Worm (Caenorhabditis elegans) whole organism, L4/young adult: Measurements from ENCODE around the gene F55C9.6.

Experiments used
- W03F9.2 ChIP-seq: fragments of 150-350 bp; optimal IDR thresholded peaks from 2 replicates; lab custom pipeline; 2014; ENCODE audit warnings: missing biosample characterization, missing genetic modification characterization
- dao-5 ChIP-seq: sonication (generic microtip); optimal IDR thresholded peaks from 2 replicates; lab custom pipeline; 2016; ENCODE audit warnings: missing genotype, missing genetic modification characterization, moderate library complexity, missing compliant biosample characterization
- him-1 ChIP-seq: sonication (generic microtip); optimal IDR thresholded peaks from 2 replicates; lab custom pipeline; 2016; ENCODE audit warnings: missing genotype, missing genetic modification reagents, missing genetic modification characterization, missing compliant biosample characterization

F55C9.6 gene

ce11 chrV:19253520-19253919, 43.1 kb downstream of the F55C9.6 start, which contains the start of gene F21D9.4:
TSS of gene F21D9.4 (plus strand) at chrV:19253820.
- TF ChIP-seq dao-5 (tag; lab: Kevin White, UChicago), result no peak
- TF ChIP-seq him-1 (tag; lab: Kevin White, UChicago), result no peak
- TF ChIP-seq W03F9.2, result no peak

DNA sequence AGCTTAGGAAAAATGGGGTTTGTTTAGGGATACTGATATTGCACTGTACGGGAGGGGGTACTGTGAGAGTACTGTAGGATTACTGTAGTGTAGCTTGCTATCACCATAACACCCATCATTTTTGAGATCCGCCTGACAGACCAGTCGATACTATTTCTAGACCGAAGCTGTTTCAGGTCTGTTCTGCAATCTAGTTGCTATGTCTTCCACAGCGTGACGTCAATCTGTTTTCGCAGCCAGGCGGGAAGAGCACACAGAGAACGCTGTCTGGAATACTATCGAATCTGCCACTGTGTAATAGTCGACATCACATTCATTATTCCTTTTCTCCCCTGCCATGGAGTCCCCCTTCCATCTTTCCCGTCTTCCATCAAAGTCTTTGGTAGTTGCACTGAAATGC, 44.8 kb downstream of the F55C9.6 start, which contains the start of gene F21D9.11:
Gene F21D9.11 (plus strand): TSS at position 301 of the 400 bp plus-strand sequence.
- no peak for TF ChIP-seq dao-5 (tag; lab: Kevin White, UChicago)
- no peak for TF ChIP-seq him-1 (tag; lab: Kevin White, UChicago)

ce11 chrV:19250983-19251382, 45.6 kb downstream of the F55C9.6 start, which contains the start of gene str-81:
TSS of gene str-81 (minus strand) at chrV:19251083.
- no peak for TF ChIP-seq W03F9.2
- no peak for TF ChIP-seq dao-5 (tag; lab: Kevin White, UChicago)
- TF ChIP-seq him-1 (tag; lab: Kevin White, UChicago), result no peak
